Worm (Caenorhabditis elegans): ENCODE measurements around the gene pph-4.2.

Gene pph-4.2

ce11 chrIII:12334268-12334667 lies 42.8 kb downstream of the pph-4.2 start:
- TF ChIP-seq ceh-43 (GFP tag; optimal IDR thresholded peaks at IDR 0.05) (no peak), tbx-8 (GFP tag; optimal IDR thresholded peaks at IDR 0.05) (no peak), mab-5 (tag; optimal IDR thresholded peaks at IDR 0.05) (no peak), unc-39 (tag; optimal IDR thresholded peaks at IDR 0.05) (no peak), unc-120 (tag; optimal IDR thresholded peaks at IDR 0.05; ENCODE audit: poor library complexity, severe bottlenecking) (no peak), elt-3 (tag; optimal IDR thresholded peaks at IDR 0.05) (no peak), lsy-2 (tag; optimal IDR thresholded peaks at IDR 0.05) (no peak)

- TF ChIP-seq pha-4 (tag; optimal IDR thresholded peaks at IDR 0.05) (no peak), elt-3 (tag; optimal IDR thresholded peaks at IDR 0.05) (no peak), mab-5 (tag; optimal IDR thresholded peaks at IDR 0.05) (no peak), ceh-83 (GFP tag; optimal IDR thresholded peaks at IDR 0.05) (no peak), sptf-1 (tag; optimal IDR thresholded peaks at IDR 0.05) (no peak), cnd-1 (tag; optimal IDR thresholded peaks at IDR 0.05) (no peak), lin-32 (GFP tag; optimal IDR thresholded peaks at IDR 0.05) (no peak), nhr-28 (tag; optimal IDR thresholded peaks at IDR 0.05) (no peak), lsy-2 (tag; optimal IDR thresholded peaks at IDR 0.05) (no peak), bed-3 (GFP tag; optimal IDR thresholded peaks at IDR 0.05) (no peak)
Observed at ce11 chrIII:12333445-12333844, 43.6 kb downstream of the pph-4.2 start, which contains the start of gene zip-1. zip-1 (plus strand) TSS chrIII:12333745.

ce11 chrIII:12331300-12331699 lies 45.7 kb downstream of the pph-4.2 start:
- TF ChIP-seq bed-3 (GFP tag; optimal IDR thresholded peaks at IDR 0.05): no peak
- TF ChIP-seq sem-2 (GFP tag; optimal IDR thresholded peaks at IDR 0.05): no peak
- TF ChIP-seq tbx-8 (GFP tag; optimal IDR thresholded peaks at IDR 0.05): no peak

- TF ChIP-seq unc-39 (tag; optimal IDR thresholded peaks at IDR 0.05) (no peak), sem-2 (GFP tag; optimal IDR thresholded peaks at IDR 0.05) (no peak), elt-3 (tag; optimal IDR thresholded peaks at IDR 0.05) (no peak), blmp-1 (tag; optimal IDR thresholded peaks at IDR 0.05) (no peak), lin-32 (GFP tag; optimal IDR thresholded peaks at IDR 0.05) (no peak), drap-1 (GFP tag; optimal IDR thresholded peaks at IDR 0.05) (no peak)
Observed at ce11 chrIII:12327528-12327997, 49.5 kb downstream of the pph-4.2 start, which contains the start of the genes zip-12 and Y75B8A.63. zip-12 (plus strand) TSS chrIII:12327914. Y75B8A.63 (plus strand) TSS chrIII:12327947.

ce11 chrIII:12325284-12325683 lies 51.8 kb downstream of the pph-4.2 start:
- TF ChIP-seq snpc-4 (tag; optimal IDR thresholded peaks at IDR 0.05) (no peak), drap-1 (GFP tag; optimal IDR thresholded peaks at IDR 0.05) (no peak), ztf-11 (tag; optimal IDR thresholded peaks at IDR 0.05) (no peak), mab-5 (tag; optimal IDR thresholded peaks at IDR 0.05) (no peak), ham-2 (GFP tag; optimal IDR thresholded peaks at IDR 0.05) (no peak), nhr-76 (tag; optimal IDR thresholded peaks at IDR 0.05) (no peak), bed-3 (GFP tag; optimal IDR thresholded peaks at IDR 0.05) (no peak), nhr-12 (tag; optimal IDR thresholded peaks at IDR 0.05) (no peak), hlh-1 (tag; optimal IDR thresholded peaks at IDR 0.05) (no peak), ceh-43 (GFP tag; optimal IDR thresholded peaks at IDR 0.05) (no peak), sem-2 (GFP tag; optimal IDR thresholded peaks at IDR 0.05) (no peak), flh-1 (GFP tag; optimal IDR thresholded peaks at IDR 0.05) (no peak), M03D4.4 (tag; optimal IDR thresholded peaks at IDR 0.05) (no peak), elt-1 (tag; optimal IDR thresholded peaks at IDR 0.05; ENCODE audit: borderline replicate concordance, insufficient read depth) (no peak), lsy-2 (tag; optimal IDR thresholded peaks at IDR 0.05) (no peak), nhr-237 (tag; optimal IDR thresholded peaks at IDR 0.05) (no peak), pha-4 (tag; optimal IDR thresholded peaks at IDR 0.05) (no peak)
